Fruit fly (Drosophila melanogaster) whole organism, embryonic: ENCODE measurements around the gene dob.

Experiments used
- CG10565 ChIP-seq: fragments of 200-800 bp; sonication (Bioruptor generic); optimal IDR thresholded peaks from 3 replicates; lab custom pipeline; 2016; ENCODE audit warnings: missing biosample characterization, mild to moderate bottlenecking, missing genetic modification characterization
- CG11695 ChIP-seq: fragments of 200-800 bp; sonication (Bioruptor generic); IDR thresholded peaks from 3 replicates; pipeline ENCODE4 v1.3.6; 2022; ENCODE audit warnings: missing biosample characterization, missing genetic modification characterization
- CG12071 ChIP-seq: fragments of 200-800 bp; sonication (Bioruptor generic); optimal IDR thresholded peaks from 3 replicates; lab custom pipeline; 2018; ENCODE audit warnings: missing biosample characterization, mild to moderate bottlenecking, missing genetic modification characterization
- CG13123 ChIP-seq: fragments of 200-800 bp; sonication (Bioruptor generic); optimal IDR thresholded peaks from 2 replicates; lab custom pipeline; 2016; ENCODE audit warnings: missing biosample characterization, missing genetic modification characterization
- CG16863 ChIP-seq: fragments of 200-800 bp; sonication (Bioruptor generic); optimal IDR thresholded peaks from 3 replicates; lab custom pipeline; 2016; ENCODE audit warnings: missing biosample characterization, missing genetic modification characterization
- CG17186 ChIP-seq: fragments of 200-800 bp; sonication (Bioruptor generic); optimal IDR thresholded peaks from 3 replicates; lab custom pipeline; 2017; ENCODE audit warnings: missing biosample characterization, missing genetic modification reagents, missing genetic modification characterization
- CG17361 ChIP-seq: fragments of 200-800 bp; sonication (Bioruptor generic); IDR thresholded peaks from 3 replicates; pipeline ENCODE4 v1.3.6; 2022; ENCODE audit warnings: missing biosample characterization, missing genetic modification characterization
- CG2120 ChIP-seq: fragments of 200-800 bp; sonication (Bioruptor generic); optimal IDR thresholded peaks from 3 replicates; lab custom pipeline; 2016; ENCODE audit warnings: missing biosample characterization, missing genetic modification characterization
- CG2889 ChIP-seq: fragments of 200-800 bp; sonication (Bioruptor generic); IDR thresholded peaks from 3 replicates; pipeline ENCODE4 v1.3.6; 2022; ENCODE audit warnings: missing biosample characterization, missing genetic modification characterization
- CG30020 ChIP-seq: fragments of 200-800 bp; optimal IDR thresholded peaks from 2 replicates; lab custom pipeline; 2019; ENCODE audit warnings: missing biosample characterization, mild to moderate bottlenecking, missing genetic modification characterization, moderate library complexity
- CG31365 ChIP-seq: fragments of 200-800 bp; sonication (Bioruptor generic); optimal IDR thresholded peaks from 2 replicates; lab custom pipeline; 2018; ENCODE audit warnings: missing biosample characterization, mild to moderate bottlenecking, missing genetic modification characterization
- CG3838 ChIP-seq: fragments of 200-800 bp; sonication (Bioruptor generic); optimal IDR thresholded peaks from 3 replicates; lab custom pipeline; 2016; ENCODE audit warnings: missing biosample characterization, missing genetic modification characterization
- CG42726 ChIP-seq: fragments of 200-800 bp; sonication (Bioruptor generic); IDR thresholded peaks from 2 replicates; pipeline ENCODE4 v1.3.6; 2022; ENCODE audit warnings: missing biosample characterization, missing genetic modification characterization; ENCODE audit not compliant: partially characterized antibody
- CG4360 ChIP-seq: fragments of 200-800 bp; sonication (Bioruptor generic); IDR thresholded peaks from 2 replicates; pipeline ENCODE4 v1.3.6; 2022; ENCODE audit warnings: missing biosample characterization, missing genetic modification characterization
- CG43689 ChIP-seq: fragments of 200-800 bp; sonication (Bioruptor generic); IDR thresholded peaks from 2 replicates; pipeline ENCODE4 v1.3.6; 2022; ENCODE audit warnings: missing biosample characterization, missing genetic modification characterization
- CG5953 ChIP-seq: fragments of 200-800 bp; sonication (Bioruptor generic); IDR thresholded peaks from 2 replicates; pipeline ENCODE4 v1.3.6; 2022; ENCODE audit warnings: missing biosample characterization, missing genetic modification characterization
- CG6654 ChIP-seq: fragments of 200-800 bp; sonication (Bioruptor generic); optimal IDR thresholded peaks from 2 replicates; lab custom pipeline; 2017; ENCODE audit warnings: missing biosample characterization, mild to moderate bottlenecking, missing genetic modification characterization
- CG6765 ChIP-seq: fragments of 200-800 bp; sonication (Bioruptor generic); optimal IDR thresholded peaks from 3 replicates; lab custom pipeline; 2017; ENCODE audit warnings: missing biosample characterization, mild to moderate bottlenecking, missing genetic modification characterization
- CG6854 ChIP-seq: fragments of 200-800 bp; sonication (Bioruptor generic); optimal IDR thresholded peaks from 3 replicates; lab custom pipeline; 2017; ENCODE audit warnings: missing biosample characterization, mild to moderate bottlenecking, missing genetic modification characterization
- CG7357 ChIP-seq: fragments of 200-800 bp; sonication (Bioruptor generic); IDR thresholded peaks from 3 replicates; pipeline ENCODE4 v1.3.6; 2022; ENCODE audit warnings: missing biosample characterization, missing genetic modification characterization
- CG8765 ChIP-seq: fragments of 200-800 bp; sonication (Bioruptor generic); IDR thresholded peaks from 2 replicates; pipeline ENCODE4 v1.3.6; 2022; ENCODE audit warnings: missing biosample characterization, missing genetic modification characterization
- CG8944 ChIP-seq: fragments of 200-800 bp; sonication (Bioruptor generic); optimal IDR thresholded peaks from 3 replicates; lab custom pipeline; 2016; ENCODE audit warnings: missing biosample characterization, missing genetic modification characterization
- CG9609 ChIP-seq: fragments of 200-800 bp; sonication (Bioruptor generic); optimal IDR thresholded peaks from 3 replicates; lab custom pipeline; 2016; ENCODE audit warnings: missing biosample characterization, missing genetic modification characterization
- CrebB ChIP-seq: fragments of 200-800 bp; sonication (Bioruptor generic); optimal IDR thresholded peaks from 3 replicates; lab custom pipeline; 2018; ENCODE audit warnings: missing biosample characterization, mild to moderate bottlenecking, missing genetic modification characterization
- D ChIP-seq, 2 experiments: fragments of 200-800 bp in 1 of 2; fragments of >200 bp in 1 of 2; sonication (Bioruptor generic) in 1 of 2; optimal IDR thresholded peaks; 2 replicates in 1 of 2; 3 replicates in 1 of 2; lab custom pipeline; 2017; ENCODE audit warnings: mild to moderate bottlenecking in 1 of 2, missing biosample characterization in 1 of 2, missing genetic modification characterization in 1 of 2, missing genetic modification reagents in 1 of 2
- Dad ChIP-seq: fragments of 200-800 bp; sonication (Bioruptor generic); optimal IDR thresholded peaks from 3 replicates; lab custom pipeline; 2016; ENCODE audit warnings: missing biosample characterization, missing genetic modification characterization
- Deaf1 ChIP-seq: fragments of 200-800 bp; optimal IDR thresholded peaks from 3 replicates; lab custom pipeline; 2019; ENCODE audit warnings: missing biosample characterization, mild to moderate bottlenecking, missing genetic modification characterization, moderate library complexity
- Dek ChIP-seq: fragments of 200-800 bp; sonication (Bioruptor generic); optimal IDR thresholded peaks from 3 replicates; lab custom pipeline; 2019; ENCODE audit warnings: missing biosample characterization, mild to moderate bottlenecking, missing genetic modification characterization, moderate library complexity
- Doc2 ChIP-seq: fragments of 200-800 bp; sonication (Bioruptor generic); IDR thresholded peaks from 2 replicates; pipeline ENCODE4 v1.3.6; 2022; ENCODE audit warnings: missing biosample characterization, missing genetic modification characterization
- Elba2 ChIP-seq: fragments of 200-800 bp; sonication (Bioruptor generic); optimal IDR thresholded peaks from 3 replicates; lab custom pipeline; 2016; ENCODE audit warnings: missing biosample characterization, missing genetic modification characterization
- GATAe ChIP-seq: fragments of 200-800 bp; sonication (Bioruptor generic); conservative IDR thresholded peaks from 2 replicates; pipeline ENCODE4 v1.3.6; 2022; ENCODE audit warnings: missing biosample characterization, missing genetic modification characterization
- Lpt ChIP-seq: fragments of >200 bp; optimal IDR thresholded peaks from 2 replicates; lab custom pipeline; 2018; ENCODE audit warnings: missing biosample characterization, missing genetic modification characterization
- Nf-YA ChIP-seq: fragments of 200-800 bp; sonication (Bioruptor generic); IDR thresholded peaks from 2 replicates; pipeline ENCODE4 v1.3.6; 2022; ENCODE audit warnings: missing biosample characterization, missing genetic modification characterization
- Vsx1 ChIP-seq: fragments of 200-800 bp; sonication (Bioruptor generic); optimal IDR thresholded peaks from 2 replicates; lab custom pipeline; 2017; ENCODE audit warnings: missing biosample characterization, mild to moderate bottlenecking, missing genetic modification characterization, missing genetic modification reagents
- YL-1 ChIP-seq: fragments of 200-800 bp; sonication (Bioruptor generic); optimal IDR thresholded peaks from 3 replicates; lab custom pipeline; 2017; ENCODE audit warnings: missing biosample characterization, mild to moderate bottlenecking, missing genetic modification characterization
- abd-A ChIP-seq: fragments of 200-800 bp; sonication (Bioruptor generic); optimal IDR thresholded peaks from 3 replicates; lab custom pipeline; 2019; ENCODE audit warnings: missing biosample characterization, mild to moderate bottlenecking, missing genetic modification characterization, moderate library complexity
- ash1 ChIP-seq: fragments of 200-800 bp; sonication (Bioruptor generic); optimal IDR thresholded peaks from 2 replicates; lab custom pipeline; 2018; ENCODE audit warnings: missing biosample characterization, mild to moderate bottlenecking, missing genetic modification characterization
- caup ChIP-seq: fragments of 200-800 bp; sonication (Bioruptor generic); optimal IDR thresholded peaks from 3 replicates; lab custom pipeline; 2017; ENCODE audit warnings: missing biosample characterization, mild to moderate bottlenecking, missing genetic modification characterization, moderate library complexity; ENCODE audit not compliant: severe bottlenecking
- ems ChIP-seq: fragments of 200-800 bp; sonication (Bioruptor generic); optimal IDR thresholded peaks from 3 replicates; lab custom pipeline; 2016; ENCODE audit warnings: missing biosample characterization, missing genetic modification characterization
- esg ChIP-seq: fragments of 200-800 bp; sonication (Bioruptor generic); conservative IDR thresholded peaks from 2 replicates; pipeline ENCODE4 v1.3.6; 2022; ENCODE audit warnings: missing biosample characterization, missing genetic modification characterization
- exex ChIP-seq: fragments of 200-800 bp; sonication (Bioruptor generic); optimal IDR thresholded peaks from 4 replicates; lab custom pipeline; 2018; ENCODE audit warnings: missing biosample characterization, mild to moderate bottlenecking, missing genetic modification characterization, moderate library complexity
- insv ChIP-seq, 2 experiments: fragments of 200-800 bp; sonication (Bioruptor generic); optimal IDR thresholded peaks; 3 replicates each; lab custom pipeline; 2016 to 2018; ENCODE audit warnings: missing biosample characterization in 2 of 2, missing genetic modification characterization in 2 of 2
- maf-S ChIP-seq: fragments of 200-800 bp; sonication (Bioruptor generic); optimal IDR thresholded peaks from 2 replicates; lab custom pipeline; 2016; ENCODE audit warnings: missing biosample characterization, missing genetic modification characterization
- pan ChIP-seq, 4 experiments: fragments of >200 bp in 3 of 4; fragments of 200-800 bp in 1 of 4; sonication (Bioruptor generic) in 1 of 4; optimal IDR thresholded peaks in 3 of 4; IDR thresholded peaks in 1 of 4; 2 replicates each; pipeline versions ENCODE4 v1.3.6 to Lab custom; 2017 to 2022; ENCODE audit warnings: missing biosample characterization in 2 of 4, missing genetic modification characterization in 2 of 4, mixed read lengths in 1 of 4
- pb ChIP-seq: fragments of 200-800 bp; sonication (Bioruptor generic); optimal IDR thresholded peaks from 3 replicates; lab custom pipeline; 2016; ENCODE audit warnings: missing biosample characterization, missing genetic modification characterization
- pita ChIP-seq: fragments of 200-800 bp; sonication (Bioruptor generic); optimal IDR thresholded peaks from 2 replicates; lab custom pipeline; 2017; ENCODE audit warnings: missing biosample characterization, mild to moderate bottlenecking, missing genetic modification characterization
- repo ChIP-seq: fragments of 200-800 bp; sonication (Bioruptor generic); optimal IDR thresholded peaks from 2 replicates; lab custom pipeline; 2016; ENCODE audit warnings: missing biosample characterization, missing genetic modification characterization
- scrt ChIP-seq: fragments of 200-800 bp; sonication (Bioruptor generic); optimal IDR thresholded peaks from 2 replicates; lab custom pipeline; 2018; ENCODE audit warnings: missing biosample characterization, mild to moderate bottlenecking, missing genetic modification characterization, moderate library complexity
- sob ChIP-seq: fragments of 200-800 bp; sonication (Bioruptor generic); IDR thresholded peaks from 2 replicates; pipeline ENCODE4 v1.3.6; 2022; ENCODE audit warnings: missing biosample characterization, missing genetic modification characterization
- vnd ChIP-seq: fragments of 200-800 bp; sonication (Bioruptor generic); IDR thresholded peaks from 3 replicates; pipeline ENCODE4 v1.3.6; 2022; ENCODE audit warnings: missing biosample characterization, missing genetic modification characterization; ENCODE audit not compliant: partially characterized antibody

The dob gene

dm6 chrX:15021021-15021477, 45.8 kb upstream of the dob start:
- TF ChIP-seq scrt (GFP tag; lab: Kevin White, UChicago) (peak; percentile 64), GATAe (GFP tag; lab: Robert Waterston, UW) (no peak), CG3838 (no peak), Deaf1 (peak; percentile 64), CG30020 (peak; percentile 68), CG6654 (GFP tag; lab: Kevin White, UChicago) (peak; percentile 40), CG8765 (GFP tag; lab: Robert Waterston, UW) (peak; percentile 19; the same call in 1 of the 2 replicates), CG9609 (no peak), Dek (peak; percentile 55), CG6854 (GFP tag; lab: Kevin White, UChicago) (peak; percentile 46), CG4360 (GFP tag; lab: Robert Waterston, UW) (peak; percentile 51; the same call in 1 of the 2 replicates), CG7357 (GFP tag; lab: Robert Waterston, UW) (peak; percentile 75; the same call in 1 of the 3 replicates), CG31365 (tag; lab: Kevin White, UChicago) (no peak), CG16863 (GFP tag; lab: Kevin White, UChicago) (peak; percentile 0), pita (GFP tag; lab: Kevin White, UChicago) (no peak), YL-1 (GFP tag; lab: Kevin White, UChicago) (peak; percentile 7), CG2120 (no peak), CG17361 (GFP tag; lab: Robert Waterston, UW) (peak; percentile 94), repo (GFP tag; lab: Kevin White, UChicago) (no peak), exex (no peak), esg (GFP tag; lab: Robert Waterston, UW) (peak; percentile 69), ash1 (GFP tag; lab: Kevin White, UChicago) (no peak), Vsx1 (peak; percentile 27), CG12071 (GFP tag; lab: Kevin White, UChicago) (peak; percentile 21), CG6765 (GFP tag; lab: Kevin White, UChicago) (peak; percentile 2), maf-S (no peak), pb (GFP tag; lab: Kevin White, UChicago) (no peak), sob (GFP tag; lab: Robert Waterston, UW) (no peak), CG43689 (GFP tag; lab: Robert Waterston, UW) (no peak), CG2889 (GFP tag; lab: Robert Waterston, UW) (no peak), CG17186 (GFP tag; lab: Kevin White, UChicago) (peak; percentile 13), Lpt (GFP tag; lab: Kevin White, UChicago) (no peak), Nf-YA (peak; percentile 63), CG8944 (GFP tag; lab: Kevin White, UChicago) (no peak), caup (GFP tag; lab: Kevin White, UChicago) (peak; percentile 20), CG11695 (GFP tag; lab: Robert Waterston, UW) (peak; percentile 61; the same call in 2 of the 3 replicates), pan (optimal IDR thresholded peaks at IDR 0.05; lab: Kevin White, UChicago) (no peak), pan (GFP tag; optimal IDR thresholded peaks at IDR 0.05 in 1 of 2, IDR thresholded peaks at IDR 0.05 in 1 of 2) (peak in 1 of 2 experiments; percentile 68), insv (GFP tag; optimal IDR thresholded peaks at IDR 0.05; lab: Kevin White, UChicago) (no peak), CG5953 (GFP tag; lab: Robert Waterston, UW) (peak; percentile 53; the same call in 1 of the 2 replicates), CrebB (tag; lab: Kevin White, UChicago) (peak; percentile 42), Dad (no peak), D (optimal IDR thresholded peaks at IDR 0.05; lab: Kevin White, UChicago) (no peak), D (GFP tag; optimal IDR thresholded peaks at IDR 0.05; lab: Kevin White, UChicago) (peak; percentile 93), CG10565 (no peak), CG42726 (GFP tag; lab: Robert Waterston, UW) (no peak), abd-A (peak; percentile 48), CG13123 (peak; percentile 41), Doc2 (no peak), Elba2 (GFP tag; lab: Kevin White, UChicago) (no peak), ems (GFP tag; lab: Kevin White, UChicago) (no peak), vnd (GFP tag; lab: Robert Waterston, UW) (no peak)
